Worm (Caenorhabditis elegans) whole organism, late embryonic: Measurements from ENCODE around the gene R08D7.4.

ENCODE experiments used
- ceh-22 ChIP-seq: sonication (generic microtip); optimal IDR thresholded peaks from 2 replicates; lab custom pipeline; 2017; ENCODE audit warnings: missing biosample characterization, missing genetic modification characterization
- syd-9 ChIP-seq: sonication (generic microtip); optimal IDR thresholded peaks from 2 replicates; lab custom pipeline; 2016; ENCODE audit warnings: mild to moderate bottlenecking, missing genetic modification characterization, moderate library complexity, missing compliant biosample characterization
- unc-86 ChIP-seq: sonication (generic microtip); optimal IDR thresholded peaks from 2 replicates; lab custom pipeline; 2016; ENCODE audit warnings: missing genetic modification characterization, missing compliant biosample characterization

- TF ChIP-seq ceh-22 (tag; lab: Kevin White, UChicago) (no peak), syd-9 (no peak), unc-86 (tag; lab: Kevin White, UChicago) (no peak)
Observed at ce11 chrIII:8974835-8975234, 3.1 kb downstream of the R08D7.4 start.
